Worm (Caenorhabditis elegans) whole organism, L2 larva: ENCODE results near the gene cld-9.

Source experiments
- C34F6.9 ChIP-seq: fragments of 150-350 bp; optimal IDR thresholded peaks from 2 replicates; lab custom pipeline; 2014; ENCODE audit warnings: missing biosample characterization, missing genetic modification characterization
- R02D3.7 ChIP-seq: fragments of 150-350 bp; optimal IDR thresholded peaks from 2 replicates; lab custom pipeline; 2014; ENCODE audit warnings: missing biosample characterization, missing genetic modification characterization
- aly-2 ChIP-seq: fragments of 150-350 bp; optimal IDR thresholded peaks from 2 replicates; lab custom pipeline; 2014; ENCODE audit warnings: missing biosample characterization, missing genetic modification characterization
- ama-1 ChIP-seq: fragments of 150-350 bp; optimal IDR thresholded peaks from 2 replicates; lab custom pipeline; 2018; ENCODE audit warnings: inconsistent platforms
- blmp-1 ChIP-seq: sonication (generic microtip); optimal IDR thresholded peaks from 2 replicates; lab custom pipeline; 2017; ENCODE audit warnings: missing genetic modification characterization, mild to moderate bottlenecking, missing compliant biosample characterization, antibody characterized with exemption, moderate library complexity; ENCODE audit not compliant: insufficient read depth
- egl-27 ChIP-seq: sonication (generic microtip); optimal IDR thresholded peaks from 3 replicates; lab custom pipeline; 2017; ENCODE audit warnings: missing biosample characterization, missing genetic modification reagents, missing genetic modification characterization
- elt-1 ChIP-seq: fragments of 150-350 bp; optimal IDR thresholded peaks from 2 replicates; lab custom pipeline; 2014; ENCODE audit warnings: missing biosample characterization, missing genetic modification characterization
- elt-3 ChIP-seq: sonication (generic microtip); optimal IDR thresholded peaks from 2 replicates; lab custom pipeline; 2017; ENCODE audit warnings: missing biosample characterization, missing genetic modification characterization
- fos-1 ChIP-seq: fragments of 150-350 bp; optimal IDR thresholded peaks from 2 replicates; lab custom pipeline; 2014; ENCODE audit warnings: missing biosample characterization, missing genetic modification characterization
- lin-13 ChIP-seq: fragments of 150-350 bp; optimal IDR thresholded peaks from 2 replicates; lab custom pipeline; 2014; ENCODE audit warnings: missing biosample characterization, missing genetic modification reagents, missing genetic modification characterization
- lin-39 ChIP-seq: fragments of 150-350 bp; optimal IDR thresholded peaks from 2 replicates; lab custom pipeline; 2014; ENCODE audit warnings: missing biosample characterization, missing genetic modification reagents, missing genetic modification characterization
- lsy-2 ChIP-seq, 2 experiments: fragments of 150-350 bp in 1 of 2; sonication (generic microtip) in 1 of 2; optimal IDR thresholded peaks; 2 replicates each; lab custom pipeline; 2014 to 2017; ENCODE audit warnings: missing biosample characterization in 2 of 2, missing genetic modification characterization in 2 of 2
- mdl-1 ChIP-seq, 2 experiments: fragments of 150-350 bp in 1 of 2; sonication (generic microtip) in 1 of 2; optimal IDR thresholded peaks; 2 replicates each; lab custom pipeline; 2017; ENCODE audit warnings: missing biosample characterization in 2 of 2, missing genetic modification characterization in 2 of 2
- nhr-10 ChIP-seq: sonication (generic microtip); optimal IDR thresholded peaks from 2 replicates; lab custom pipeline; 2017; ENCODE audit warnings: missing biosample characterization, missing genetic modification characterization
- nhr-12 ChIP-seq: fragments of 150-350 bp; optimal IDR thresholded peaks from 2 replicates; lab custom pipeline; 2014; ENCODE audit warnings: missing biosample characterization, missing genetic modification characterization
- nhr-129 ChIP-seq: fragments of 150-350 bp; optimal IDR thresholded peaks from 2 replicates; lab custom pipeline; 2014; ENCODE audit warnings: missing biosample characterization, missing genetic modification characterization
- nhr-21 ChIP-seq: fragments of 150-350 bp; optimal IDR thresholded peaks from 2 replicates; lab custom pipeline; 2014; ENCODE audit warnings: missing biosample characterization, missing genetic modification characterization
- nhr-23 ChIP-seq: fragments of 150-350 bp; optimal IDR thresholded peaks from 2 replicates; lab custom pipeline; 2014; ENCODE audit warnings: missing biosample characterization, missing genetic modification reagents, missing genetic modification characterization
- nhr-25 ChIP-seq: fragments of 150-350 bp; sonication (generic microtip); optimal IDR thresholded peaks from 3 replicates; lab custom pipeline; 2014; ENCODE audit warnings: missing biosample characterization, missing genetic modification characterization
- peb-1 ChIP-seq: fragments of 150-350 bp; optimal IDR thresholded peaks from 2 replicates; lab custom pipeline; 2014; ENCODE audit warnings: missing biosample characterization, missing genetic modification characterization
- sem-4 ChIP-seq: fragments of 150-350 bp; optimal IDR thresholded peaks from 2 replicates; lab custom pipeline; 2014; ENCODE audit warnings: missing biosample characterization, missing genetic modification reagents, missing genetic modification characterization
- unc-62 ChIP-seq: fragments of 150-350 bp; optimal IDR thresholded peaks from 2 replicates; lab custom pipeline; 2014; ENCODE audit warnings: missing biosample characterization, missing genetic modification reagents, missing genetic modification characterization
- zag-1 ChIP-seq: fragments of 150-350 bp; optimal IDR thresholded peaks from 2 replicates; lab custom pipeline; 2014; ENCODE audit warnings: missing biosample characterization, missing genetic modification characterization

The cld-9 gene

ce11 chrV:13711060-13711459 lies 40.6 kb downstream of the cld-9 start, which contains the start of gene srx-96:
Gene srx-96, plus strand, starts transcription at chrV:13711360.
- TF ChIP-seq elt-3 (tag; lab: Kevin White, UChicago) (no peak), mdl-1 (tag; optimal IDR thresholded peaks at IDR 0.05; lab: Kevin White, UChicago) (no peak), lin-13 (GFP tag; lab: Kevin White, UChicago) (no peak), aly-2 (no peak), unc-62 (GFP tag; lab: Kevin White, UChicago) (no peak), elt-1 (tag; lab: Kevin White, UChicago) (no peak)
- TF ChIP-seq, all 48 proteins: peak for 0

ce11 chrV:13707295-13707694 lies 44.4 kb downstream of the cld-9 start, which contains the start of gene hlh-34:
Gene hlh-34, minus strand, starts transcription at chrV:13707395.
- TF ChIP-seq nhr-25 (tag; lab: Kevin White, UChicago) (no peak), R02D3.7 (no peak), fos-1 (tag; lab: Kevin White, UChicago) (no peak), nhr-10 (tag; lab: Kevin White, UChicago) (no peak), blmp-1 (tag; lab: Kevin White, UChicago) (no peak), zag-1 (tag; lab: Kevin White, UChicago) (no peak), lin-39 (tag; lab: Kevin White, UChicago) (no peak)

- TF ChIP-seq nhr-21 (tag; lab: Kevin White, UChicago) (no peak), R02D3.7 (no peak), egl-27 (tag; lab: Kevin White, UChicago) (no peak), sem-4 (peak; percentile 37), peb-1 (tag; lab: Kevin White, UChicago) (no peak), ama-1 (lab: Kevin White, UChicago) (no peak), nhr-12 (tag; lab: Kevin White, UChicago) (no peak), lsy-2 (tag; optimal IDR thresholded peaks at IDR 0.05; lab: Kevin White, UChicago) (no peak), nhr-25 (tag; lab: Kevin White, UChicago) (peak; percentile 91), aly-2 (no peak), nhr-23 (tag; lab: Kevin White, UChicago) (no peak), mdl-1 (tag; optimal IDR thresholded peaks at IDR 0.05; lab: Kevin White, UChicago) (no peak), C34F6.9 (tag; lab: Kevin White, UChicago) (no peak), lin-39 (tag; lab: Kevin White, UChicago) (no peak), nhr-129 (tag; lab: Kevin White, UChicago) (peak; percentile 74)
Observed at ce11 chrV:13703960-13704359, 47.7 kb downstream of the cld-9 start, which contains the start of gene T01D3.3. Gene T01D3.3, plus strand, starts transcription at chrV:13704271.
